Fruit fly (Drosophila melanogaster) whole organism, embryonic: ENCODE data around the gene Grasp65.

Experiments
- CG10543 ChIP-seq: fragments of 200-800 bp; sonication (Bioruptor generic); optimal IDR thresholded peaks from 3 replicates; lab custom pipeline; 2017; ENCODE audit warnings: missing biosample characterization, mild to moderate bottlenecking, missing genetic modification characterization, moderate library complexity
- CG11695 ChIP-seq: fragments of 200-800 bp; sonication (Bioruptor generic); IDR thresholded peaks from 3 replicates; pipeline ENCODE4 v1.3.6; 2022; ENCODE audit warnings: missing biosample characterization, missing genetic modification characterization
- CG11723 ChIP-seq: fragments of 200-800 bp; sonication (Bioruptor generic); optimal IDR thresholded peaks from 2 replicates; lab custom pipeline; 2017; ENCODE audit warnings: missing biosample characterization, mild to moderate bottlenecking, missing genetic modification characterization
- CG12219 ChIP-seq: fragments of 200-800 bp; sonication (Bioruptor generic); optimal IDR thresholded peaks from 3 replicates; lab custom pipeline; 2018; ENCODE audit warnings: missing biosample characterization, mild to moderate bottlenecking, missing genetic modification characterization
- CG12299 ChIP-seq: fragments of 200-800 bp; sonication (Bioruptor generic); optimal IDR thresholded peaks from 2 replicates; lab custom pipeline; 2018; ENCODE audit warnings: missing biosample characterization, mild to moderate bottlenecking, missing genetic modification characterization
- CG13624 ChIP-seq: fragments of 200-800 bp; sonication (Bioruptor generic); optimal IDR thresholded peaks from 2 replicates; lab custom pipeline; 2016; ENCODE audit warnings: missing biosample characterization, missing genetic modification characterization
- CG14014 ChIP-seq: fragments of 200-800 bp; sonication (Bioruptor generic); IDR thresholded peaks from 2 replicates; pipeline ENCODE4 v1.3.6; 2022; ENCODE audit warnings: missing biosample characterization, missing genetic modification characterization
- CG15011 ChIP-seq: fragments of 200-800 bp; sonication (Bioruptor generic); optimal IDR thresholded peaks from 3 replicates; lab custom pipeline; 2018; ENCODE audit warnings: missing biosample characterization, mild to moderate bottlenecking, missing genetic modification characterization
- CG17568 ChIP-seq: fragments of 200-800 bp; sonication (Bioruptor generic); optimal IDR thresholded peaks from 2 replicates; lab custom pipeline; 2018; ENCODE audit warnings: missing biosample characterization, mild to moderate bottlenecking, missing genetic modification characterization, moderate library complexity
- CG2202 ChIP-seq: fragments of 200-800 bp; sonication (Bioruptor generic); optimal IDR thresholded peaks from 2 replicates; lab custom pipeline; 2018; ENCODE audit warnings: missing biosample characterization, mild to moderate bottlenecking, missing genetic modification characterization
- CG34224 ChIP-seq: fragments of 200-800 bp; sonication (Bioruptor generic); IDR thresholded peaks from 3 replicates; pipeline ENCODE4 v1.3.6; 2022; ENCODE audit warnings: missing biosample characterization, missing genetic modification characterization; ENCODE audit not compliant: partially characterized antibody
- CG7556 ChIP-seq: fragments of 200-800 bp; sonication (Bioruptor generic); optimal IDR thresholded peaks from 2 replicates; lab custom pipeline; 2017; ENCODE audit warnings: missing biosample characterization, mild to moderate bottlenecking, missing genetic modification characterization
- CG8290 ChIP-seq, 3 experiments: fragments of 200-800 bp; sonication (Bioruptor generic); optimal IDR thresholded peaks; 2 replicates each; lab custom pipeline; 2016 to 2019; ENCODE audit warnings: missing biosample characterization in 3 of 3, missing genetic modification characterization in 3 of 3, mild to moderate bottlenecking in 2 of 3, moderate library complexity in 1 of 3
- CG9727 ChIP-seq: fragments of 200-800 bp; sonication (Bioruptor generic); optimal IDR thresholded peaks from 3 replicates; lab custom pipeline; 2017; ENCODE audit warnings: missing biosample characterization, mild to moderate bottlenecking, missing genetic modification characterization
- D ChIP-seq, 2 experiments: fragments of 200-800 bp in 1 of 2; fragments of >200 bp in 1 of 2; sonication (Bioruptor generic) in 1 of 2; optimal IDR thresholded peaks; 2 replicates in 1 of 2; 3 replicates in 1 of 2; lab custom pipeline; 2017; ENCODE audit warnings: mild to moderate bottlenecking in 1 of 2, missing biosample characterization in 1 of 2, missing genetic modification characterization in 1 of 2, missing genetic modification reagents in 1 of 2
- H15 ChIP-seq: fragments of 200-800 bp; sonication (Bioruptor generic); IDR thresholded peaks from 3 replicates; pipeline ENCODE4 v1.3.6; 2022; ENCODE audit warnings: missing biosample characterization, missing genetic modification characterization
- Hr78 ChIP-seq, 2 experiments: fragments of 200-800 bp in 1 of 2; fragments of >200 bp in 1 of 2; sonication (Bioruptor generic) in 1 of 2; optimal IDR thresholded peaks; 2 replicates each; lab custom pipeline; 2017 to 2019; ENCODE audit warnings: missing biosample characterization in 2 of 2, missing genetic modification characterization in 2 of 2, mild to moderate bottlenecking in 1 of 2, moderate library complexity in 1 of 2
- Med ChIP-seq: fragments of 200-800 bp; sonication (Bioruptor generic); peaks from one replicate; lab custom pipeline; 2016; ENCODE audit warnings: missing biosample characterization, missing genetic modification characterization, mild to moderate bottlenecking, inconsistent platforms, moderate library complexity
- Meics ChIP-seq: fragments of 200-800 bp; sonication (Bioruptor generic); optimal IDR thresholded peaks from 2 replicates; lab custom pipeline; 2017; ENCODE audit warnings: missing biosample characterization, mild to moderate bottlenecking, missing genetic modification characterization
- Opbp ChIP-seq: fragments of 200-800 bp; sonication (Bioruptor generic); IDR thresholded peaks from 3 replicates; pipeline ENCODE4 v1.3.6; 2022; ENCODE audit warnings: missing biosample characterization, missing genetic modification characterization; ENCODE audit not compliant: partially characterized antibody
- PHDP ChIP-seq: fragments of 200-800 bp; sonication (Bioruptor generic); optimal IDR thresholded peaks from 3 replicates; lab custom pipeline; 2018; ENCODE audit warnings: missing biosample characterization, mild to moderate bottlenecking, missing genetic modification characterization, moderate library complexity
- Pdp1 ChIP-seq, 2 experiments: fragments of 200-800 bp; sonication (Bioruptor generic); optimal IDR thresholded peaks; 3 replicates each; lab custom pipeline; 2016; ENCODE audit warnings: missing biosample characterization in 2 of 2, missing genetic modification characterization in 2 of 2, mild to moderate bottlenecking in 1 of 2, moderate library complexity in 1 of 2
- Stat92E ChIP-seq, 3 experiments: fragments of >200 bp in 2 of 3; fragments of 200-800 bp in 1 of 3; sonication (Bioruptor generic) in 1 of 3; optimal IDR thresholded peaks; 2 replicates each; lab custom pipeline; 2017 to 2019; ENCODE audit warnings: missing biosample characterization in 3 of 3, missing genetic modification characterization in 3 of 3, mild to moderate bottlenecking in 1 of 3, moderate library complexity in 1 of 3
- Trl ChIP-seq, 3 experiments: fragments of >200 bp in 2 of 3; fragments of 200-800 bp in 1 of 3; sonication (Bioruptor generic) in 1 of 3; optimal IDR thresholded peaks; 2 replicates in 1 of 3; 3 replicates in 2 of 3; lab custom pipeline; 2016 to 2017; ENCODE audit warnings: missing biosample characterization in 1 of 3, missing genetic modification characterization in 1 of 3
- bbx ChIP-seq: fragments of 200-800 bp; sonication (Bioruptor generic); IDR thresholded peaks from 2 replicates; pipeline ENCODE4 v1.3.6; 2022; ENCODE audit warnings: missing biosample characterization, missing genetic modification characterization; ENCODE audit not compliant: partially characterized antibody
- chinmo ChIP-seq: fragments of 200-800 bp; sonication (Bioruptor generic); IDR thresholded peaks from 4 replicates; pipeline ENCODE4 v1.3.6; 2022; ENCODE audit warnings: missing biosample characterization, missing genetic modification characterization; ENCODE audit not compliant: partially characterized antibody
- crp ChIP-seq, 2 experiments: fragments of 200-800 bp; sonication (Bioruptor generic); optimal IDR thresholded peaks; 2 replicates in 1 of 2; 3 replicates in 1 of 2; lab custom pipeline; 2017; ENCODE audit warnings: missing biosample characterization in 2 of 2, missing genetic modification characterization in 2 of 2, mild to moderate bottlenecking in 1 of 2, moderate library complexity in 1 of 2
- emc ChIP-seq: fragments of 200-800 bp; sonication (Bioruptor generic); optimal IDR thresholded peaks from 2 replicates; lab custom pipeline; 2016; ENCODE audit warnings: missing biosample characterization, missing genetic modification characterization
- fd3F ChIP-seq: fragments of 200-800 bp; sonication (Bioruptor generic); optimal IDR thresholded peaks from 2 replicates; lab custom pipeline; 2018; ENCODE audit warnings: missing biosample characterization, mild to moderate bottlenecking, missing genetic modification characterization, moderate library complexity
- grau ChIP-seq: fragments of 200-800 bp; optimal IDR thresholded peaks from 3 replicates; lab custom pipeline; 2019; ENCODE audit warnings: missing biosample characterization, mild to moderate bottlenecking, missing genetic modification characterization, moderate library complexity
- jigr1 ChIP-seq: fragments of 200-800 bp; sonication (Bioruptor generic); IDR thresholded peaks from 3 replicates; pipeline ENCODE4 v1.3.6; 2022; ENCODE audit warnings: missing biosample characterization, missing genetic modification characterization
- pho ChIP-seq: fragments of 200-800 bp; sonication (Bioruptor generic); optimal IDR thresholded peaks from 2 replicates; lab custom pipeline; 2016; ENCODE audit warnings: missing biosample characterization, missing genetic modification characterization
- sd ChIP-seq: fragments of 200-800 bp; sonication (Bioruptor generic); optimal IDR thresholded peaks from 3 replicates; lab custom pipeline; 2018; ENCODE audit warnings: missing biosample characterization, mild to moderate bottlenecking, missing genetic modification characterization, moderate library complexity
- sens ChIP-seq: fragments of 200-800 bp; sonication (Bioruptor generic); peaks from one replicate; lab custom pipeline; 2016; ENCODE audit warnings: missing biosample characterization, missing genetic modification characterization
- slp2 ChIP-seq: fragments of 200-800 bp; sonication (Bioruptor generic); optimal IDR thresholded peaks from 2 replicates; lab custom pipeline; 2016; ENCODE audit warnings: missing biosample characterization, missing genetic modification characterization

Grasp65 gene

dm6 chr3L:19900184-19901089 is 24.3 kb upstream of the Grasp65 start (continued):
- TF ChIP-seq crp (GFP tag; optimal IDR thresholded peaks at IDR 0.05; lab: Kevin White, UChicago): no peak
- peak; percentile 72 for TF ChIP-seq sd (tag; lab: Kevin White, UChicago)
- TF ChIP-seq CG14014 (GFP tag; lab: Robert Waterston, UW): no peak
- no peak for TF ChIP-seq CG12219 (GFP tag; lab: Kevin White, UChicago)
- TF ChIP-seq CG8290 (GFP tag; optimal IDR thresholded peaks at IDR 0.05; lab: Kevin White, UChicago): no peak
- peak; percentile 25 to 40 for TF ChIP-seq CG8290 (tag; optimal IDR thresholded peaks at IDR 0.05; lab: Kevin White, UChicago)
- TF ChIP-seq Meics (GFP tag; lab: Kevin White, UChicago): no peak
- no peak for TF ChIP-seq CG17568
- TF ChIP-seq emc (GFP tag; lab: Kevin White, UChicago): no peak
- peak; percentile 34; the same call in 2 of the 3 replicates for TF ChIP-seq CG34224 (GFP tag; lab: Robert Waterston, UW)
- TF ChIP-seq slp2: no peak
- TF ChIP-seq CG12299 (tag; lab: Kevin White, UChicago): no peak
- TF ChIP-seq sens: peak; percentile 74
- no peak for TF ChIP-seq CG7556
- no peak for TF ChIP-seq CG11723 (GFP tag; lab: Kevin White, UChicago)
- TF ChIP-seq chinmo (GFP tag; lab: Robert Waterston, UW): 0 out of 4 replicates have a peak, but pooled peaks have one; percentile 45
- no peak for TF ChIP-seq Stat92E (GFP tag; optimal IDR thresholded peaks at IDR 0.05; lab: Kevin White, UChicago)
- TF ChIP-seq pho: peak; percentile 2
- 0 out of 3 replicates have a peak, but pooled peaks have one; percentile 27 for TF ChIP-seq CG11695
- peak; percentile 4 to 22 for TF ChIP-seq Trl (optimal IDR thresholded peaks at IDR 0.05; lab: Kevin White, UChicago)
- TF ChIP-seq Trl (GFP tag; optimal IDR thresholded peaks at IDR 0.05; lab: Kevin White, UChicago): no peak
- no peak for TF ChIP-seq jigr1 (GFP tag; lab: Robert Waterston, UW)
- TF ChIP-seq CG9727 (GFP tag; lab: Kevin White, UChicago): peak; percentile 7
- peak in 1 of 2 experiments; percentile 47 for TF ChIP-seq Hr78 (GFP tag; optimal IDR thresholded peaks at IDR 0.05; lab: Kevin White, UChicago)
- peak; percentile 37 for TF ChIP-seq Med (GFP tag; lab: Kevin White, UChicago)
- no peak for TF ChIP-seq D (optimal IDR thresholded peaks at IDR 0.05; lab: Kevin White, UChicago)
- no peak for TF ChIP-seq D (GFP tag; optimal IDR thresholded peaks at IDR 0.05; lab: Kevin White, UChicago)
- no peak for TF ChIP-seq CG2202 (tag; lab: Kevin White, UChicago)
- peak; percentile 6 for TF ChIP-seq CG10543 (GFP tag; lab: Kevin White, UChicago)
- TF ChIP-seq CG13624 (GFP tag; lab: Kevin White, UChicago): no peak
- no peak for TF ChIP-seq bbx
- TF ChIP-seq Opbp: no peak
- TF ChIP-seq CG15011 (GFP tag; lab: Kevin White, UChicago): no peak
- TF ChIP-seq Pdp1 (GFP tag; optimal IDR thresholded peaks at IDR 0.05; lab: Kevin White, UChicago): peak in 1 of 2 experiments; percentile 9
- no peak for TF ChIP-seq fd3F
- TF ChIP-seq PHDP (tag; lab: Kevin White, UChicago): peak; percentile 23
- TF ChIP-seq H15: no peak
- peak; percentile 24 for TF ChIP-seq grau (tag; lab: Kevin White, UChicago)
